Worm (Caenorhabditis elegans) whole organism, L4 larva: Measurements from ENCODE around the gene B0244.6.
"Not testable (repeated sequence)": the region's sequence is repeated elsewhere in the genome, so short reads cannot be mapped to it uniquely, and the experiment has no call there.

ENCODE experiments used
- Y48G9A.11 ChIP-seq: fragments of 200-800 bp; sonication (Bioruptor generic); IDR thresholded peaks from 2 replicates; pipeline ENCODE4 v1.3.6; 2022; ENCODE audit warnings: missing genetic modification reagents, missing genetic modification characterization, missing compliant biosample characterization
- dpl-1 ChIP-seq: fragments of 150-350 bp; optimal IDR thresholded peaks from 2 replicates; lab custom pipeline; 2014; ENCODE audit warnings: missing biosample characterization, missing genetic modification reagents, missing genetic modification characterization
- hlh-30 ChIP-seq: sonication (generic microtip); optimal IDR thresholded peaks from 2 replicates; lab custom pipeline; 2017; ENCODE audit warnings: antibody characterized with exemption, mild to moderate bottlenecking, missing genetic modification characterization, missing compliant biosample characterization; ENCODE audit not compliant: insufficient read depth
- nhr-28 ChIP-seq: fragments of 150-350 bp; optimal IDR thresholded peaks from 2 replicates; lab custom pipeline; 2014; ENCODE audit warnings: missing biosample characterization, missing genetic modification characterization
- sdz-12 ChIP-seq: fragments of 200-800 bp; sonication (Bioruptor generic); optimal IDR thresholded peaks from 2 replicates; lab custom pipeline; 2018; ENCODE audit warnings: mild to moderate bottlenecking, missing genetic modification characterization, missing compliant biosample characterization
- zag-1 ChIP-seq: fragments of 150-350 bp; optimal IDR thresholded peaks from 2 replicates; lab custom pipeline; 2014; ENCODE audit warnings: missing biosample characterization, missing genetic modification characterization
- ztf-11 ChIP-seq: fragments of 150-350 bp; optimal IDR thresholded peaks from 2 replicates; lab custom pipeline; 2014; ENCODE audit warnings: missing biosample characterization, missing genetic modification characterization

ce11 chrIII:5783803-5784406 lies 46.1 kb downstream of the B0244.6 start:
- peak; percentile 97 for TF ChIP-seq Y48G9A.11 (GFP tag; lab: Robert Waterston, UW)
- TF ChIP-seq sdz-12; dpl-1 (GFP tag; lab: Kevin White, UChicago); zag-1 (tag; lab: Kevin White, UChicago); hlh-30 (tag; lab: Kevin White, UChicago); ztf-11 (tag; lab: Kevin White, UChicago); nhr-28: not testable (repeated sequence)
